Worm (Caenorhabditis elegans) whole organism, L3 larva: ENCODE results near the gene col-41.

Experiments used
- ZK546.5 ChIP-seq: sonication (generic microtip); optimal IDR thresholded peaks from 2 replicates; lab custom pipeline; 2017; ENCODE audit warnings: missing biosample characterization, missing genetic modification characterization
- aly-2 ChIP-seq: fragments of 150-350 bp; optimal IDR thresholded peaks from 2 replicates; lab custom pipeline; 2014; ENCODE audit warnings: missing biosample characterization, missing genetic modification characterization
- ama-1 ChIP-seq: fragments of 150-350 bp; optimal IDR thresholded peaks from 2 replicates; lab custom pipeline; 2018
- ceh-16 ChIP-seq: sonication (generic microtip); optimal IDR thresholded peaks from 2 replicates; lab custom pipeline; 2017; ENCODE audit warnings: missing biosample characterization, missing genetic modification characterization
- ceh-28 ChIP-seq: fragments of 150-350 bp; optimal IDR thresholded peaks from 2 replicates; lab custom pipeline; 2014; ENCODE audit warnings: missing biosample characterization, missing genetic modification reagents, missing genetic modification characterization
- ceh-9 ChIP-seq: sonication (generic microtip); optimal IDR thresholded peaks from 2 replicates; lab custom pipeline; 2018; ENCODE audit warnings: missing biosample characterization, missing genetic modification characterization
- daf-12 ChIP-seq: fragments of 150-350 bp; optimal IDR thresholded peaks from 2 replicates; lab custom pipeline; 2014; ENCODE audit warnings: missing biosample characterization, missing genetic modification reagents, missing genetic modification characterization
- egl-27 ChIP-seq: sonication (generic microtip); optimal IDR thresholded peaks from 4 replicates; lab custom pipeline; 2017; ENCODE audit warnings: missing biosample characterization, missing genetic modification reagents, missing genetic modification characterization
- egl-5 ChIP-seq: fragments of 150-350 bp; optimal IDR thresholded peaks from 2 replicates; lab custom pipeline; 2017; ENCODE audit warnings: missing biosample characterization, missing genetic modification reagents, missing genetic modification characterization, inconsistent platforms
- elt-2 ChIP-seq: sonication (generic microtip); optimal IDR thresholded peaks from 2 replicates; lab custom pipeline; 2016; ENCODE audit warnings: missing genetic modification reagents, mild to moderate bottlenecking, missing genetic modification characterization, missing compliant biosample characterization
- fkh-10 ChIP-seq: sonication (generic microtip); optimal IDR thresholded peaks from 2 replicates; lab custom pipeline; 2017; ENCODE audit warnings: missing biosample characterization, missing genetic modification reagents, missing genetic modification characterization
- fkh-2 ChIP-seq: fragments of 150-350 bp; optimal IDR thresholded peaks from 2 replicates; lab custom pipeline; 2014; ENCODE audit warnings: missing biosample characterization, missing genetic modification reagents, missing genetic modification characterization
- fos-1 ChIP-seq: fragments of 150-350 bp; optimal IDR thresholded peaks from 2 replicates; lab custom pipeline; 2014; ENCODE audit warnings: missing biosample characterization, missing genetic modification characterization
- hmg-11 ChIP-seq: sonication (generic microtip); optimal IDR thresholded peaks from 2 replicates; lab custom pipeline; 2016; ENCODE audit warnings: missing genetic modification characterization, missing compliant biosample characterization
- jun-1 ChIP-seq: fragments of 150-350 bp; optimal IDR thresholded peaks from 2 replicates; lab custom pipeline; 2014; ENCODE audit warnings: missing biosample characterization, missing genetic modification reagents, missing genetic modification characterization
- lin-15B ChIP-seq: fragments of 150-350 bp; optimal IDR thresholded peaks from 2 replicates; lab custom pipeline; 2014; ENCODE audit warnings: missing biosample characterization, missing genetic modification characterization
- lsy-12 ChIP-seq: sonication (generic microtip); optimal IDR thresholded peaks from 2 replicates; lab custom pipeline; 2016; ENCODE audit warnings: mild to moderate bottlenecking, missing genetic modification characterization, missing compliant biosample characterization
- mdl-1 ChIP-seq: fragments of 150-350 bp; optimal IDR thresholded peaks from 2 replicates; lab custom pipeline; 2014; ENCODE audit warnings: missing biosample characterization, missing genetic modification characterization
- nfya-1 ChIP-seq: sonication (generic microtip); optimal IDR thresholded peaks from 2 replicates; lab custom pipeline; 2017; ENCODE audit warnings: missing genetic modification characterization, mild to moderate bottlenecking, missing compliant biosample characterization, antibody characterized with exemption, moderate library complexity; ENCODE audit not compliant: insufficient read depth
- nhr-237 ChIP-seq: fragments of 150-350 bp; optimal IDR thresholded peaks from 2 replicates; lab custom pipeline; 2014; ENCODE audit warnings: missing biosample characterization, missing genetic modification characterization
- nhr-28 ChIP-seq: fragments of 150-350 bp; optimal IDR thresholded peaks from 2 replicates; lab custom pipeline; 2014; ENCODE audit warnings: missing biosample characterization, missing genetic modification characterization
- nhr-43 ChIP-seq: sonication (generic microtip); optimal IDR thresholded peaks from 2 replicates; lab custom pipeline; 2016; ENCODE audit warnings: mild to moderate bottlenecking, missing genetic modification characterization, missing compliant biosample characterization; ENCODE audit not compliant: poor library complexity, severe bottlenecking
- nhr-67 ChIP-seq: fragments of 150-350 bp; optimal IDR thresholded peaks from 2 replicates; lab custom pipeline; 2014; ENCODE audit warnings: missing biosample characterization, missing genetic modification characterization
- nhr-76 ChIP-seq: fragments of 150-350 bp; sonication (generic microtip); optimal IDR thresholded peaks from 5 replicates; lab custom pipeline; 2014; ENCODE audit warnings: missing biosample characterization, missing genetic modification characterization
- nhr-77 ChIP-seq: fragments of 150-350 bp; optimal IDR thresholded peaks from 2 replicates; lab custom pipeline; 2014; ENCODE audit warnings: missing biosample characterization, missing genetic modification characterization
- pqm-1 ChIP-seq: fragments of 150-350 bp; optimal IDR thresholded peaks from 2 replicates; lab custom pipeline; 2017; ENCODE audit warnings: missing biosample characterization, missing genetic modification characterization, inconsistent platforms
- sea-2 ChIP-seq: fragments of 150-350 bp; sonication (generic microtip); optimal IDR thresholded peaks from 4 replicates; lab custom pipeline; 2014; ENCODE audit warnings: missing biosample characterization, missing genetic modification reagents, missing genetic modification characterization
- skn-1 ChIP-seq: fragments of 150-350 bp; optimal IDR thresholded peaks from 2 replicates; lab custom pipeline; 2014; ENCODE audit warnings: missing biosample characterization, missing genetic modification characterization
- snpc-4 ChIP-seq: fragments of 150-350 bp; optimal IDR thresholded peaks from 2 replicates; lab custom pipeline; 2014; ENCODE audit warnings: missing biosample characterization, missing genetic modification characterization
- tbx-2 ChIP-seq: sonication (generic microtip); optimal IDR thresholded peaks from 2 replicates; lab custom pipeline; 2016; ENCODE audit warnings: mild to moderate bottlenecking, missing genetic modification characterization, missing compliant biosample characterization
- unc-39 ChIP-seq: sonication (generic microtip); optimal IDR thresholded peaks from 4 replicates; lab custom pipeline; 2017; ENCODE audit warnings: missing biosample characterization, missing genetic modification characterization
- unc-62 ChIP-seq: fragments of 150-350 bp; sonication (generic microtip); optimal IDR thresholded peaks from 4 replicates; lab custom pipeline; 2014; ENCODE audit warnings: missing biosample characterization, missing genetic modification reagents, missing genetic modification characterization
- zag-1 ChIP-seq: fragments of 150-350 bp; optimal IDR thresholded peaks from 2 replicates; lab custom pipeline; 2014; ENCODE audit warnings: missing biosample characterization, missing genetic modification characterization

The col-41 gene

ce11 chrX:15146415-15147210 is 29.7 kb downstream of the col-41 start:
- TF ChIP-seq mdl-1 (tag; lab: Kevin White, UChicago) = no peak
- TF ChIP-seq aly-2 (tag; lab: Kevin White, UChicago) = no peak
- TF ChIP-seq nhr-43 (tag; lab: Kevin White, UChicago) = peak; percentile 63
- TF ChIP-seq ceh-16 (tag; lab: Kevin White, UChicago) = no peak
- no peak for TF ChIP-seq skn-1 (tag; lab: Kevin White, UChicago)
- peak; percentile 6 for TF ChIP-seq pqm-1 (tag; lab: Kevin White, UChicago)
- TF ChIP-seq ceh-28 (tag; lab: Kevin White, UChicago) = no peak
- peak; percentile 6 for TF ChIP-seq nfya-1 (tag; lab: Kevin White, UChicago)

- TF ChIP-seq ceh-16 (tag; lab: Kevin White, UChicago) = no peak
- no peak for TF ChIP-seq nhr-43 (tag; lab: Kevin White, UChicago)
- TF ChIP-seq egl-27 (tag; lab: Kevin White, UChicago) = no peak
- no peak for TF ChIP-seq nhr-28 (tag; lab: Kevin White, UChicago)
- no peak for TF ChIP-seq zag-1 (tag; lab: Kevin White, UChicago)
- no peak for TF ChIP-seq ceh-28 (tag; lab: Kevin White, UChicago)
- no peak for TF ChIP-seq mdl-1 (tag; lab: Kevin White, UChicago)
- TF ChIP-seq sea-2 (GFP tag; lab: Kevin White, UChicago) = no peak
- no peak for TF ChIP-seq daf-12
- no peak for TF ChIP-seq nhr-76 (tag; lab: Kevin White, UChicago)
- no peak for TF ChIP-seq unc-62 (GFP tag; lab: Kevin White, UChicago)
- TF ChIP-seq ama-1 (lab: Kevin White, UChicago) = no peak
These were observed 41.3 kb downstream of the col-41 start for ce11 chrX:15134941-15135340.

ce11 chrX:15133180-15133579 is 43.1 kb downstream of the col-41 start:
- TF ChIP-seq egl-5 (tag; lab: Kevin White, UChicago) (no peak), aly-2 (tag; lab: Kevin White, UChicago) (no peak), lsy-12 (tag; lab: Kevin White, UChicago) (no peak), hmg-11 (tag; lab: Kevin White, UChicago) (no peak), nhr-237 (tag; lab: Kevin White, UChicago) (no peak), nhr-76 (tag; lab: Kevin White, UChicago) (no peak), ama-1 (lab: Kevin White, UChicago) (no peak), unc-39 (tag; lab: Kevin White, UChicago) (no peak), jun-1 (tag; lab: Kevin White, UChicago) (no peak), tbx-2 (no peak), ceh-9 (tag; lab: Kevin White, UChicago) (no peak), ZK546.5 (tag; lab: Kevin White, UChicago) (no peak), fos-1 (tag; lab: Kevin White, UChicago) (no peak), egl-27 (tag; lab: Kevin White, UChicago) (no peak), elt-2 (tag; lab: Kevin White, UChicago) (no peak), fkh-2 (tag; lab: Kevin White, UChicago) (no peak), snpc-4 (no peak), nhr-67 (no peak)

- TF ChIP-seq lin-15B (tag; lab: Kevin White, UChicago) = no peak
- TF ChIP-seq unc-62 (GFP tag; lab: Kevin White, UChicago) = no peak
- no peak for TF ChIP-seq fos-1 (tag; lab: Kevin White, UChicago)
- no peak for TF ChIP-seq nhr-77 (tag; lab: Kevin White, UChicago)
- no peak for TF ChIP-seq nhr-76 (tag; lab: Kevin White, UChicago)
- TF ChIP-seq nhr-43 (tag; lab: Kevin White, UChicago) = no peak
- TF ChIP-seq sea-2 (GFP tag; lab: Kevin White, UChicago) = no peak
- no peak for TF ChIP-seq fkh-10 (GFP tag; lab: Kevin White, UChicago)
- no peak for TF ChIP-seq nhr-67
These were observed 44.2 kb downstream of the col-41 start for ce11 chrX:15132073-15132472.
